Worm (Caenorhabditis elegans) whole organism, early embryonic: ENCODE results near the gene skr-12.

ENCODE experiments used
- aly-1 ChIP-seq: sonication (generic microtip); optimal IDR thresholded peaks from 2 replicates; lab custom pipeline; 2016; ENCODE audit warnings: missing genetic modification characterization, missing compliant biosample characterization
- ama-1 ChIP-seq: fragments of 150-350 bp; optimal IDR thresholded peaks from 2 replicates; lab custom pipeline; 2014
- ceh-13 ChIP-seq: fragments of 200-800 bp; sonication (Bioruptor generic); optimal IDR thresholded peaks from 2 replicates; lab custom pipeline; 2018; ENCODE audit warnings: mild to moderate bottlenecking, missing genetic modification characterization, missing compliant biosample characterization
- hmbx-1 ChIP-seq: sonication (generic microtip); optimal IDR thresholded peaks from 2 replicates; lab custom pipeline; 2016; ENCODE audit warnings: mild to moderate bottlenecking, missing genetic modification characterization, missing compliant biosample characterization
- pes-1 ChIP-seq: fragments of 200-800 bp; sonication (Bioruptor generic); IDR thresholded peaks from 2 replicates; pipeline ENCODE4 v1.3.6; 2022; ENCODE audit warnings: missing genetic modification reagents, missing genetic modification characterization, missing compliant biosample characterization
- sea-1 ChIP-seq: fragments of 200-800 bp; sonication (Bioruptor generic); conservative IDR thresholded peaks from 2 replicates; pipeline ENCODE4 v1.3.6; 2022; ENCODE audit warnings: missing genetic modification characterization, missing compliant biosample characterization

DNA sequence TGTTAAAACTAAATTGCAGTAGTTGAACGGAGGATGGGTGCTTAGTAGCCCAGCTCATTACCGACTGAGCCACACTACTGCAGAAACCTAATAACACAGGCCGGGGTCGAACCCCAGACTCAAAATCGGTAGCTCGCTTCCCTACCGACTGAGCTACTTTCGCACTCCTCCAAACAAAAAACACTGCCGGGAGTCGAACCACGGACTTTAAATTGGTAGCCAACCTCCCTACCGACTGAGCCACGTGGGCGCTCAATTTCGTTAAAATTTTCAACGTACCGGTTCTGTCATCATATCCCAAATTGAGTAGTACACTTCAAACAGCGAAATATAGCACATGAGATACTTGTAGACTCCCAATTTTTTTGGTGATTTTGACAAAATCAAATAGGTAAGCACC lies 16.7 kb upstream of the skr-12 start:
- TF ChIP-seq aly-1 (no peak), ceh-13 (GFP tag; lab: Kevin White, UChicago) (no peak), pes-1 (no peak), sea-1 (GFP tag; lab: Robert Waterston, UW) (no peak), ama-1 (lab: Kevin White, UChicago) (no peak), hmbx-1 (tag; lab: Kevin White, UChicago) (no peak)
